Worm (Caenorhabditis elegans) whole organism, mixed stage, embryonic: ENCODE data around the gene F49C5.16.

ENCODE experiments used
- M03D4.4 ChIP-seq: sonication (generic microtip); optimal IDR thresholded peaks from 2 replicates; lab custom pipeline; 2017; ENCODE audit warnings: mild to moderate bottlenecking, missing genetic modification characterization, missing compliant biosample characterization
- bed-3 ChIP-seq: fragments of 200-800 bp; sonication (Bioruptor generic); optimal IDR thresholded peaks from 3 replicates; lab custom pipeline; 2018; ENCODE audit warnings: mild to moderate bottlenecking, missing genetic modification characterization, moderate library complexity, missing compliant biosample characterization
- blmp-1 ChIP-seq: fragments of 150-350 bp; optimal IDR thresholded peaks from 2 replicates; lab custom pipeline; 2014; ENCODE audit warnings: missing biosample characterization, missing genetic modification characterization
- ceh-39 ChIP-seq: fragments of 150-350 bp; optimal IDR thresholded peaks from 2 replicates; lab custom pipeline; 2014; ENCODE audit warnings: missing biosample characterization, missing genetic modification characterization
- ceh-43 ChIP-seq: fragments of 200-800 bp; sonication (Bioruptor generic); optimal IDR thresholded peaks from 2 replicates; lab custom pipeline; 2018; ENCODE audit warnings: mild to moderate bottlenecking, missing genetic modification characterization, moderate library complexity, missing compliant biosample characterization
- ceh-83 ChIP-seq: fragments of 200-800 bp; sonication (Bioruptor generic); optimal IDR thresholded peaks from 2 replicates; lab custom pipeline; 2018; ENCODE audit warnings: mild to moderate bottlenecking, missing genetic modification characterization, missing compliant biosample characterization
- ces-1 ChIP-seq: fragments of 150-350 bp; optimal IDR thresholded peaks from 2 replicates; lab custom pipeline; 2014; ENCODE audit warnings: missing biosample characterization, missing genetic modification reagents, missing genetic modification characterization
- cnd-1 ChIP-seq: fragments of 200-800 bp; sonication (Bioruptor generic); optimal IDR thresholded peaks from 2 replicates; lab custom pipeline; 2018; ENCODE audit warnings: mild to moderate bottlenecking, missing genetic modification characterization, missing compliant biosample characterization
- drap-1 ChIP-seq: fragments of 200-800 bp; sonication (Bioruptor generic); optimal IDR thresholded peaks from 3 replicates; lab custom pipeline; 2018; ENCODE audit warnings: mild to moderate bottlenecking, missing genetic modification characterization, missing compliant biosample characterization
- elt-1 ChIP-seq: sonication (generic microtip); optimal IDR thresholded peaks from 2 replicates; lab custom pipeline; 2017; ENCODE audit warnings: missing genetic modification characterization, mild to moderate bottlenecking, missing compliant biosample characterization, antibody characterized with exemption, moderate library complexity, borderline replicate concordance; ENCODE audit not compliant: insufficient read depth
- elt-3 ChIP-seq: fragments of 150-350 bp; optimal IDR thresholded peaks from 2 replicates; lab custom pipeline; 2014; ENCODE audit warnings: missing biosample characterization, missing genetic modification characterization
- flh-1 ChIP-seq: fragments of 200-800 bp; sonication (Bioruptor generic); optimal IDR thresholded peaks from 2 replicates; lab custom pipeline; 2018; ENCODE audit warnings: mild to moderate bottlenecking, missing genetic modification characterization, moderate library complexity, missing compliant biosample characterization
- ham-2 ChIP-seq: fragments of 200-800 bp; sonication (Bioruptor generic); optimal IDR thresholded peaks from 2 replicates; lab custom pipeline; 2018; ENCODE audit warnings: mild to moderate bottlenecking, missing genetic modification characterization, missing compliant biosample characterization
- lin-13 ChIP-seq: fragments of 150-350 bp; optimal IDR thresholded peaks from 2 replicates; lab custom pipeline; 2014; ENCODE audit warnings: missing biosample characterization, missing genetic modification characterization
- lin-32 ChIP-seq: fragments of 200-800 bp; sonication (Bioruptor generic); optimal IDR thresholded peaks from 2 replicates; lab custom pipeline; 2018; ENCODE audit warnings: mild to moderate bottlenecking, missing genetic modification characterization, missing compliant biosample characterization
- lsy-2 ChIP-seq: fragments of 150-350 bp; optimal IDR thresholded peaks from 2 replicates; lab custom pipeline; 2014; ENCODE audit warnings: missing biosample characterization, missing genetic modification characterization
- mab-5 ChIP-seq: fragments of 150-350 bp; optimal IDR thresholded peaks from 2 replicates; lab custom pipeline; 2014; ENCODE audit warnings: missing biosample characterization, missing genetic modification characterization
- mep-1 ChIP-seq: fragments of 150-350 bp; optimal IDR thresholded peaks from 2 replicates; lab custom pipeline; 2017; ENCODE audit warnings: missing biosample characterization, missing genetic modification reagents, missing genetic modification characterization, inconsistent platforms
- mls-2 ChIP-seq: sonication (generic microtip); optimal IDR thresholded peaks from 2 replicates; lab custom pipeline; 2016; ENCODE audit warnings: mild to moderate bottlenecking, missing genetic modification characterization, moderate library complexity, missing compliant biosample characterization
- nhr-12 ChIP-seq: fragments of 150-350 bp; optimal IDR thresholded peaks from 2 replicates; lab custom pipeline; 2014; ENCODE audit warnings: missing biosample characterization, missing genetic modification characterization
- nhr-2 ChIP-seq: fragments of 150-350 bp; optimal IDR thresholded peaks from 2 replicates; lab custom pipeline; 2014; ENCODE audit warnings: missing biosample characterization, missing genetic modification characterization
- nhr-237 ChIP-seq: fragments of 150-350 bp; optimal IDR thresholded peaks from 2 replicates; lab custom pipeline; 2014; ENCODE audit warnings: missing biosample characterization, missing genetic modification characterization
- nhr-28 ChIP-seq: fragments of 150-350 bp; optimal IDR thresholded peaks from 2 replicates; lab custom pipeline; 2014; ENCODE audit warnings: missing biosample characterization, missing genetic modification characterization
- nhr-76 ChIP-seq: sonication (generic microtip); optimal IDR thresholded peaks from 2 replicates; lab custom pipeline; 2017; ENCODE audit warnings: missing biosample characterization, missing genetic modification characterization
- pha-4 ChIP-seq: fragments of 150-350 bp; optimal IDR thresholded peaks from 2 replicates; lab custom pipeline; 2018; ENCODE audit warnings: missing biosample characterization, missing genetic modification reagents, missing genetic modification characterization
- sptf-1 ChIP-seq: sonication (generic microtip); optimal IDR thresholded peaks from 2 replicates; lab custom pipeline; 2017; ENCODE audit warnings: mild to moderate bottlenecking, missing genetic modification characterization, moderate library complexity, missing compliant biosample characterization
- unc-120 ChIP-seq: sonication (generic microtip); optimal IDR thresholded peaks from 2 replicates; lab custom pipeline; 2017; ENCODE audit warnings: missing genetic modification characterization, missing compliant biosample characterization; ENCODE audit not compliant: poor library complexity, severe bottlenecking
- unc-39 ChIP-seq: fragments of 150-350 bp; optimal IDR thresholded peaks from 2 replicates; lab custom pipeline; 2014; ENCODE audit warnings: missing biosample characterization, missing genetic modification characterization
- unc-62 ChIP-seq: fragments of 150-350 bp; optimal IDR thresholded peaks from 2 replicates; lab custom pipeline; 2014; ENCODE audit warnings: missing biosample characterization, missing genetic modification reagents, missing genetic modification characterization
- zip-8 ChIP-seq: fragments of 150-350 bp; optimal IDR thresholded peaks from 2 replicates; lab custom pipeline; 2014; ENCODE audit warnings: missing biosample characterization, missing genetic modification characterization

F49C5.16 gene

ce11 chrII:12555579-12555978, 7.9 kb downstream of the F49C5.16 start, which contains the start of gene F49C5.11:
F49C5.11 (plus strand) TSS chrII:12555879.
- TF ChIP-seq ces-1 (GFP tag; lab: Kevin White, UChicago) (no peak), lsy-2 (tag; lab: Kevin White, UChicago) (no peak), unc-39 (tag; lab: Kevin White, UChicago) (no peak), nhr-76 (no peak), nhr-237 (tag; lab: Kevin White, UChicago) (no peak), lin-32 (GFP tag; lab: Kevin White, UChicago) (no peak), drap-1 (no peak), zip-8 (tag; lab: Kevin White, UChicago) (no peak), mls-2 (tag; lab: Kevin White, UChicago) (no peak), sptf-1 (tag; lab: Kevin White, UChicago) (no peak), unc-120 (tag; lab: Kevin White, UChicago) (no peak), elt-3 (tag; lab: Kevin White, UChicago) (no peak), blmp-1 (tag; lab: Kevin White, UChicago) (no peak), ceh-83 (no peak), nhr-12 (tag; lab: Kevin White, UChicago) (no peak), flh-1 (GFP tag; lab: Kevin White, UChicago) (no peak), unc-62 (GFP tag; lab: Kevin White, UChicago) (no peak), ham-2 (GFP tag; lab: Kevin White, UChicago) (no peak), nhr-28 (tag; lab: Kevin White, UChicago) (no peak)

- TF ChIP-seq mls-2 (tag; lab: Kevin White, UChicago) (no peak), M03D4.4 (tag; lab: Kevin White, UChicago) (no peak), ceh-39 (tag; lab: Kevin White, UChicago) (no peak), lsy-2 (tag; lab: Kevin White, UChicago) (no peak), sptf-1 (tag; lab: Kevin White, UChicago) (no peak), nhr-12 (tag; lab: Kevin White, UChicago) (no peak)
Observed at ce11 chrII:12560210-12560609, 12.6 kb downstream of the F49C5.16 start, which contains the start of gene F49C5.12. F49C5.12 (minus strand) TSS chrII:12560310.

ce11 chrII:12565851-12566250, 18.2 kb downstream of the F49C5.16 start, which contains the start of gene F49C5.7:
F49C5.7 (plus strand) TSS chrII:12566151.
- no peak for TF ChIP-seq nhr-76
- no peak for TF ChIP-seq nhr-2
- no peak for TF ChIP-seq cnd-1 (tag; lab: Kevin White, UChicago)
- TF ChIP-seq mab-5 (tag; lab: Kevin White, UChicago): no peak
- TF ChIP-seq nhr-12 (tag; lab: Kevin White, UChicago): no peak
- no peak for TF ChIP-seq lin-32 (GFP tag; lab: Kevin White, UChicago)
- no peak for TF ChIP-seq elt-3 (tag; lab: Kevin White, UChicago)
- no peak for TF ChIP-seq pha-4 (tag; lab: Kevin White, UChicago)
- TF ChIP-seq zip-8 (tag; lab: Kevin White, UChicago): no peak
- no peak for TF ChIP-seq bed-3 (GFP tag; lab: Kevin White, UChicago)
- TF ChIP-seq elt-1: no peak

DNA sequence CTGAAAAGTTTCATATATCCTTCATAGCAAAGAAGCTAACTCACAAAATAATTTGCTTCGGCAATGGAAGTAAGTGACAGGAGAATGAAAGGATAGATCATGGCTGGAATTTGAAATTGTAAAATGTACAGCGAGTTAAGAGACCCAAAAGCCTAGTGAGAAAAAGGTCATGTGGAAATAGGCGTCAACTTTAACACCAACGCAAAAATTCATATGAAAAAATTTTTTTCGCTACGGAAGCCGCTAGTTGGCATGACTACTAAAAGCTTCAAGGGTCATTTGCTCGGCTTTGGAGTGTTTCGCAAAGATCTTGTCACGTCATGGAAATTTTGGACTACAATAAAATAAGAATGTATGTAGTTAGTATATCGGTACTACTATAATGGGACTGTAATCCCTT, 22.9 kb downstream of the F49C5.16 start, which contains the start of gene Y38E10A.1:
Gene Y38E10A.1 (minus strand): TSS at position 101 of the 400 bp plus-strand sequence.
- no peak for TF ChIP-seq nhr-237 (tag; lab: Kevin White, UChicago)
- no peak for TF ChIP-seq cnd-1 (tag; lab: Kevin White, UChicago)
- no peak for TF ChIP-seq bed-3 (GFP tag; lab: Kevin White, UChicago)
- TF ChIP-seq unc-120 (tag; lab: Kevin White, UChicago): no peak
- TF ChIP-seq flh-1 (GFP tag; lab: Kevin White, UChicago): no peak
- TF ChIP-seq zip-8 (tag; lab: Kevin White, UChicago): no peak
- TF ChIP-seq ces-1 (GFP tag; lab: Kevin White, UChicago): no peak
- TF ChIP-seq mls-2 (tag; lab: Kevin White, UChicago): no peak
- no peak for TF ChIP-seq sptf-1 (tag; lab: Kevin White, UChicago)
- TF ChIP-seq nhr-76: no peak
- TF ChIP-seq ceh-43: no peak
- TF ChIP-seq unc-39 (tag; lab: Kevin White, UChicago): no peak
- no peak for TF ChIP-seq nhr-28 (tag; lab: Kevin White, UChicago)

- no peak for TF ChIP-seq cnd-1 (tag; lab: Kevin White, UChicago)
- TF ChIP-seq ceh-39 (tag; lab: Kevin White, UChicago): no peak
- no peak for TF ChIP-seq elt-3 (tag; lab: Kevin White, UChicago)
- no peak for TF ChIP-seq zip-8 (tag; lab: Kevin White, UChicago)
- no peak for TF ChIP-seq drap-1
- no peak for TF ChIP-seq mep-1 (tag; lab: Kevin White, UChicago)
- TF ChIP-seq M03D4.4 (tag; lab: Kevin White, UChicago): no peak
- no peak for TF ChIP-seq nhr-28 (tag; lab: Kevin White, UChicago)
- no peak for TF ChIP-seq ces-1 (GFP tag; lab: Kevin White, UChicago)
- TF ChIP-seq unc-39 (tag; lab: Kevin White, UChicago): no peak
- no peak for TF ChIP-seq lin-32 (GFP tag; lab: Kevin White, UChicago)
- no peak for TF ChIP-seq lin-13
- TF ChIP-seq, all 35 proteins: peak for 0
Observed at ce11 chrII:12572760-12573159, 25.1 kb downstream of the F49C5.16 start, which contains the start of gene Y38E10A.35. Y38E10A.35 (minus strand) TSS chrII:12572860.
